Worm (Caenorhabditis elegans): ENCODE measurements around the gene Y38C1AA.6.

ce11 chrIV:147819-148218 lies 14.8 kb upstream of the Y38C1AA.6 start, which contains the start of gene col-99:
- no peak for TF ChIP-seq ama-1 (optimal IDR thresholded peaks at IDR 0.05)
- no peak for TF ChIP-seq F13C5.2 (tag; optimal IDR thresholded peaks at IDR 0.05)
- no peak for TF ChIP-seq ceh-13 (GFP tag; optimal IDR thresholded peaks at IDR 0.05)
- no peak for TF ChIP-seq tbx-37 (GFP tag; conservative IDR thresholded peaks at IDR 0.05)
- no peak for TF ChIP-seq scrt-1 (GFP tag; IDR thresholded peaks at IDR 0.05)
